Fruit fly (Drosophila melanogaster) whole organism, embryonic: Measurements from ENCODE around the gene prg.

ENCODE experiments used
- Atf6 ChIP-seq: fragments of 200-800 bp; sonication (Bioruptor generic); IDR thresholded peaks from 2 replicates; pipeline ENCODE4 v1.3.6; 2022; ENCODE audit warnings: missing biosample characterization, missing genetic modification characterization
- Bdp1 ChIP-seq: fragments of 200-800 bp; sonication (Bioruptor generic); optimal IDR thresholded peaks from 3 replicates; lab custom pipeline; 2016; ENCODE audit warnings: missing biosample characterization, missing genetic modification characterization
- CG10267 ChIP-seq: fragments of 200-800 bp; sonication (Bioruptor generic); optimal IDR thresholded peaks from 2 replicates; lab custom pipeline; 2018; ENCODE audit warnings: missing biosample characterization, mild to moderate bottlenecking, missing genetic modification characterization, moderate library complexity
- CG10366 ChIP-seq: fragments of 200-800 bp; sonication (Bioruptor generic); IDR thresholded peaks from 2 replicates; pipeline ENCODE4 v1.3.6; 2022; ENCODE audit warnings: missing biosample characterization, missing genetic modification characterization
- CG12236 ChIP-seq: fragments of 200-800 bp; sonication (Bioruptor generic); optimal IDR thresholded peaks from 2 replicates; lab custom pipeline; 2016; ENCODE audit warnings: missing biosample characterization, missing genetic modification characterization
- CG15269 ChIP-seq: fragments of 200-800 bp; sonication (Bioruptor generic); optimal IDR thresholded peaks from 2 replicates; lab custom pipeline; 2018; ENCODE audit warnings: missing biosample characterization, mild to moderate bottlenecking, missing genetic modification characterization, moderate library complexity
- CG15696 ChIP-seq: fragments of 200-800 bp; sonication (Bioruptor generic); optimal IDR thresholded peaks from 2 replicates; lab custom pipeline; 2019; ENCODE audit warnings: missing biosample characterization, mild to moderate bottlenecking, missing genetic modification characterization, moderate library complexity
- CG1602 ChIP-seq: fragments of 200-800 bp; sonication (Bioruptor generic); optimal IDR thresholded peaks from 3 replicates; lab custom pipeline; 2016; ENCODE audit warnings: missing biosample characterization, missing genetic modification characterization
- CG17328 ChIP-seq: fragments of 200-800 bp; sonication (Bioruptor generic); IDR thresholded peaks from 2 replicates; pipeline ENCODE4 v1.3.6; 2022; ENCODE audit warnings: missing biosample characterization, missing genetic modification characterization
- CG17361 ChIP-seq: fragments of 200-800 bp; sonication (Bioruptor generic); IDR thresholded peaks from 3 replicates; pipeline ENCODE4 v1.3.6; 2022; ENCODE audit warnings: missing biosample characterization, missing genetic modification characterization
- CG2678 ChIP-seq: fragments of 200-800 bp; sonication (Bioruptor generic); optimal IDR thresholded peaks from 3 replicates; lab custom pipeline; 2019; ENCODE audit warnings: missing biosample characterization, mild to moderate bottlenecking, missing genetic modification characterization, moderate library complexity
- CG2712 ChIP-seq: fragments of 200-800 bp; optimal IDR thresholded peaks from 3 replicates; lab custom pipeline; 2019; ENCODE audit warnings: missing biosample characterization, mild to moderate bottlenecking, missing genetic modification characterization, moderate library complexity
- CG31224 ChIP-seq: fragments of 200-800 bp; sonication (Bioruptor generic); IDR thresholded peaks from 2 replicates; pipeline ENCODE4 v1.3.6; 2022; ENCODE audit warnings: missing biosample characterization, missing genetic modification characterization
- CG33557 ChIP-seq: fragments of 200-800 bp; sonication (Bioruptor generic); optimal IDR thresholded peaks from 2 replicates; lab custom pipeline; 2019; ENCODE audit warnings: missing biosample characterization, mild to moderate bottlenecking, missing genetic modification characterization, moderate library complexity
- CG34224 ChIP-seq: fragments of 200-800 bp; sonication (Bioruptor generic); IDR thresholded peaks from 3 replicates; pipeline ENCODE4 v1.3.6; 2022; ENCODE audit warnings: missing biosample characterization, missing genetic modification characterization; ENCODE audit not compliant: partially characterized antibody
- CG6254 ChIP-seq: fragments of 200-800 bp; sonication (Bioruptor generic); optimal IDR thresholded peaks from 3 replicates; lab custom pipeline; 2017; ENCODE audit warnings: mild to moderate bottlenecking, missing biosample characterization, missing genetic modification reagents, missing genetic modification characterization
- CG7928 ChIP-seq: fragments of 200-800 bp; sonication (Bioruptor generic); optimal IDR thresholded peaks from 2 replicates; lab custom pipeline; 2017; ENCODE audit warnings: missing biosample characterization, mild to moderate bottlenecking, missing genetic modification characterization
- CG7987 ChIP-seq: fragments of 200-800 bp; sonication (Bioruptor generic); optimal IDR thresholded peaks from 2 replicates; lab custom pipeline; 2018; ENCODE audit warnings: missing biosample characterization, mild to moderate bottlenecking, missing genetic modification characterization, moderate library complexity
- CG9437 ChIP-seq: fragments of 200-800 bp; sonication (Bioruptor generic); optimal IDR thresholded peaks from 2 replicates; lab custom pipeline; 2018; ENCODE audit warnings: missing biosample characterization, mild to moderate bottlenecking, missing genetic modification characterization
- CG9727 ChIP-seq: fragments of 200-800 bp; sonication (Bioruptor generic); optimal IDR thresholded peaks from 3 replicates; lab custom pipeline; 2017; ENCODE audit warnings: missing biosample characterization, mild to moderate bottlenecking, missing genetic modification characterization
- D19A ChIP-seq: fragments of 200-800 bp; optimal IDR thresholded peaks from 3 replicates; lab custom pipeline; 2019; ENCODE audit warnings: missing biosample characterization, mild to moderate bottlenecking, missing genetic modification characterization, moderate library complexity
- Dbx ChIP-seq: fragments of 200-800 bp; sonication (Bioruptor generic); IDR thresholded peaks from 3 replicates; pipeline ENCODE4 v1.3.6; 2022; ENCODE audit warnings: missing biosample characterization, missing genetic modification characterization
- Dfd ChIP-seq, 2 experiments: fragments of >200 bp; optimal IDR thresholded peaks; 2 replicates each; lab custom pipeline; 2017; ENCODE audit warnings: missing biosample characterization in 2 of 2, missing genetic modification characterization in 2 of 2
- Dip3 ChIP-seq: fragments of 200-800 bp; sonication (Bioruptor generic); optimal IDR thresholded peaks from 3 replicates; lab custom pipeline; 2016; ENCODE audit warnings: missing biosample characterization, missing genetic modification characterization
- Drgx ChIP-seq: fragments of 200-800 bp; sonication (Bioruptor generic); IDR thresholded peaks from 2 replicates; pipeline ENCODE4 v1.3.6; 2022; ENCODE audit warnings: missing biosample characterization, missing genetic modification characterization
- Ets65A ChIP-seq: fragments of 200-800 bp; sonication (Bioruptor generic); peaks from one replicate; lab custom pipeline; 2016; ENCODE audit warnings: missing biosample characterization, missing genetic modification characterization
- H15 ChIP-seq: fragments of 200-800 bp; sonication (Bioruptor generic); IDR thresholded peaks from 3 replicates; pipeline ENCODE4 v1.3.6; 2022; ENCODE audit warnings: missing biosample characterization, missing genetic modification characterization
- HLH54F ChIP-seq: fragments of 200-800 bp; sonication (Bioruptor generic); optimal IDR thresholded peaks from 3 replicates; lab custom pipeline; 2016; ENCODE audit warnings: missing biosample characterization, missing genetic modification characterization
- Hand ChIP-seq: fragments of 200-800 bp; sonication (Bioruptor generic); optimal IDR thresholded peaks from 2 replicates; lab custom pipeline; 2017; ENCODE audit warnings: mild to moderate bottlenecking, missing biosample characterization, missing genetic modification reagents, missing genetic modification characterization
- Hey ChIP-seq: fragments of 200-800 bp; sonication (Bioruptor generic); optimal IDR thresholded peaks from 3 replicates; lab custom pipeline; 2018; ENCODE audit warnings: missing biosample characterization, mild to moderate bottlenecking, missing genetic modification characterization
- Hr78 ChIP-seq, 2 experiments: fragments of 200-800 bp in 1 of 2; fragments of >200 bp in 1 of 2; sonication (Bioruptor generic) in 1 of 2; optimal IDR thresholded peaks; 2 replicates each; lab custom pipeline; 2017 to 2019; ENCODE audit warnings: missing biosample characterization in 2 of 2, missing genetic modification characterization in 2 of 2, mild to moderate bottlenecking in 1 of 2, moderate library complexity in 1 of 2
- Lpt ChIP-seq: fragments of >200 bp; optimal IDR thresholded peaks from 2 replicates; lab custom pipeline; 2018; ENCODE audit warnings: missing biosample characterization, missing genetic modification characterization
- Med ChIP-seq: fragments of 200-800 bp; sonication (Bioruptor generic); peaks from one replicate; lab custom pipeline; 2016; ENCODE audit warnings: missing biosample characterization, missing genetic modification characterization, mild to moderate bottlenecking, inconsistent platforms, moderate library complexity
- TFAM ChIP-seq: fragments of 200-800 bp; sonication (Bioruptor generic); optimal IDR thresholded peaks from 2 replicates; lab custom pipeline; 2017; ENCODE audit warnings: missing biosample characterization, missing genetic modification characterization, inconsistent platforms
- Vsx1 ChIP-seq: fragments of 200-800 bp; sonication (Bioruptor generic); optimal IDR thresholded peaks from 2 replicates; lab custom pipeline; 2017; ENCODE audit warnings: missing biosample characterization, mild to moderate bottlenecking, missing genetic modification characterization, missing genetic modification reagents
- aop ChIP-seq: fragments of 200-800 bp; sonication (Bioruptor generic); IDR thresholded peaks from 2 replicates; pipeline ENCODE4 v1.3.6; 2022; ENCODE audit warnings: missing biosample characterization, missing genetic modification characterization
- bbx ChIP-seq: fragments of 200-800 bp; sonication (Bioruptor generic); IDR thresholded peaks from 2 replicates; pipeline ENCODE4 v1.3.6; 2022; ENCODE audit warnings: missing biosample characterization, missing genetic modification characterization; ENCODE audit not compliant: partially characterized antibody
- bigmax ChIP-seq: fragments of 200-800 bp; sonication (Bioruptor generic); optimal IDR thresholded peaks from 2 replicates; lab custom pipeline; 2018; ENCODE audit warnings: missing biosample characterization, mild to moderate bottlenecking, missing genetic modification characterization
- cas ChIP-seq: fragments of 200-800 bp; sonication (Bioruptor generic); IDR thresholded peaks from 2 replicates; pipeline ENCODE4 v1.3.6; 2022; ENCODE audit warnings: missing biosample characterization, missing genetic modification characterization
- chm ChIP-seq: fragments of 200-800 bp; sonication (Bioruptor generic); IDR thresholded peaks from 2 replicates; pipeline ENCODE4 v1.3.6; 2022; ENCODE audit warnings: missing biosample characterization, missing genetic modification characterization
- danr ChIP-seq: fragments of 200-800 bp; sonication (Bioruptor generic); IDR thresholded peaks from 2 replicates; pipeline ENCODE4 v1.3.6; 2022; ENCODE audit warnings: missing biosample characterization, missing genetic modification characterization
- dimm ChIP-seq: fragments of 200-800 bp; sonication (Bioruptor generic); IDR thresholded peaks from 2 replicates; pipeline ENCODE4 v1.3.6; 2022; ENCODE audit warnings: missing biosample characterization, missing genetic modification characterization
- inv ChIP-seq: fragments of 200-800 bp; sonication (Bioruptor generic); IDR thresholded peaks from 2 replicates; pipeline ENCODE4 v1.3.6; 2022; ENCODE audit warnings: missing biosample characterization, missing genetic modification characterization; ENCODE audit not compliant: partially characterized antibody
- maf-S ChIP-seq: fragments of 200-800 bp; sonication (Bioruptor generic); optimal IDR thresholded peaks from 2 replicates; lab custom pipeline; 2016; ENCODE audit warnings: missing biosample characterization, missing genetic modification characterization
- odd ChIP-seq: fragments of 200-800 bp; sonication (Bioruptor generic); optimal IDR thresholded peaks from 2 replicates; lab custom pipeline; 2017; ENCODE audit warnings: missing biosample characterization, mild to moderate bottlenecking, missing genetic modification characterization
- p53 ChIP-seq: fragments of 200-800 bp; sonication (Bioruptor generic); optimal IDR thresholded peaks from 2 replicates; lab custom pipeline; 2016; ENCODE audit warnings: missing biosample characterization, missing genetic modification characterization
- pb ChIP-seq: fragments of 200-800 bp; sonication (Bioruptor generic); optimal IDR thresholded peaks from 3 replicates; lab custom pipeline; 2016; ENCODE audit warnings: missing biosample characterization, missing genetic modification characterization
- rib ChIP-seq: fragments of 200-800 bp; sonication (Bioruptor generic); IDR thresholded peaks from 2 replicates; pipeline ENCODE4 v1.3.6; 2022; ENCODE audit warnings: missing biosample characterization, missing genetic modification characterization
- sima ChIP-seq: fragments of 200-800 bp; sonication (Bioruptor generic); optimal IDR thresholded peaks from 2 replicates; lab custom pipeline; 2016; ENCODE audit warnings: missing biosample characterization, missing genetic modification characterization
- sqz ChIP-seq: fragments of 200-800 bp; sonication (Bioruptor generic); optimal IDR thresholded peaks from 3 replicates; lab custom pipeline; 2018; ENCODE audit warnings: missing biosample characterization, mild to moderate bottlenecking, missing genetic modification characterization
- sr ChIP-seq: fragments of 200-800 bp; sonication (Bioruptor generic); IDR thresholded peaks from 3 replicates; pipeline ENCODE4 v1.3.6; 2022; ENCODE audit warnings: missing biosample characterization, missing genetic modification characterization

Gene prg

dm6 chr2L:8423460-8424089 lies 40.7 kb upstream of the prg start (continued):
- no peak for TF ChIP-seq Drgx (GFP tag; lab: Robert Waterston, UW)
- no peak for TF ChIP-seq cas
- no peak for TF ChIP-seq CG9437 (GFP tag; lab: Kevin White, UChicago)
- TF ChIP-seq CG12236: no peak
- peak; percentile 44 for TF ChIP-seq Med (GFP tag; lab: Kevin White, UChicago)
- no peak for TF ChIP-seq Ets65A
- no peak for TF ChIP-seq chm (GFP tag; lab: Robert Waterston, UW)
- TF ChIP-seq HLH54F: no peak
- TF ChIP-seq Dip3 (GFP tag; lab: Kevin White, UChicago): no peak
- peak; percentile 36 for TF ChIP-seq CG2678
- TF ChIP-seq maf-S (GFP tag; lab: Kevin White, UChicago): no peak
- TF ChIP-seq CG17361 (GFP tag; lab: Robert Waterston, UW): peak; percentile 44; the same call in 2 of the 3 replicates
- TF ChIP-seq pb (GFP tag; lab: Kevin White, UChicago): no peak
- no peak for TF ChIP-seq CG7928 (GFP tag; lab: Kevin White, UChicago)
- TF ChIP-seq danr (GFP tag; lab: Robert Waterston, UW): no peak
- TF ChIP-seq CG34224 (GFP tag; lab: Robert Waterston, UW): no peak
- TF ChIP-seq bbx (GFP tag; lab: Robert Waterston, UW): no peak
- TF ChIP-seq CG15269 (tag; lab: Kevin White, UChicago): no peak
- no peak for TF ChIP-seq sima (GFP tag; lab: Kevin White, UChicago)
- no peak for TF ChIP-seq p53 (GFP tag; lab: Kevin White, UChicago)
- no peak for TF ChIP-seq inv (GFP tag; lab: Robert Waterston, UW)
- no peak for TF ChIP-seq CG10366 (GFP tag; lab: Robert Waterston, UW)
- no peak for TF ChIP-seq CG7987 (GFP tag; lab: Kevin White, UChicago)
- TF ChIP-seq Dfd (GFP tag; optimal IDR thresholded peaks at IDR 0.05; lab: Kevin White, UChicago): no peak
- TF ChIP-seq Vsx1 (GFP tag; lab: Kevin White, UChicago): no peak
- no peak for TF ChIP-seq Atf6
- no peak for TF ChIP-seq aop (GFP tag; lab: Robert Waterston, UW)
- no peak for TF ChIP-seq bigmax (GFP tag; lab: Kevin White, UChicago)
- TF ChIP-seq CG6254 (GFP tag; lab: Kevin White, UChicago): no peak
- no peak for TF ChIP-seq TFAM (GFP tag; lab: Kevin White, UChicago)
- peak; percentile 29 for TF ChIP-seq CG33557 (GFP tag; lab: Kevin White, UChicago)
- TF ChIP-seq Dbx (GFP tag; lab: Robert Waterston, UW): no peak
- TF ChIP-seq odd (GFP tag; lab: Kevin White, UChicago): no peak
- TF ChIP-seq Hey (tag; lab: Kevin White, UChicago): no peak
- TF ChIP-seq dimm (GFP tag; lab: Robert Waterston, UW): no peak
- no peak for TF ChIP-seq Hr78 (GFP tag; optimal IDR thresholded peaks at IDR 0.05; lab: Kevin White, UChicago)
- no peak for TF ChIP-seq Bdp1 (GFP tag; lab: Kevin White, UChicago)
- peak; percentile 15 for TF ChIP-seq CG9727 (GFP tag; lab: Kevin White, UChicago)
- no peak for TF ChIP-seq H15
- no peak for TF ChIP-seq sqz (GFP tag; lab: Kevin White, UChicago)
- no peak for TF ChIP-seq rib
- no peak for TF ChIP-seq CG10267
- TF ChIP-seq CG1602 (GFP tag; lab: Kevin White, UChicago): peak; percentile 33
- peak; percentile 47 for TF ChIP-seq CG2712
- TF ChIP-seq Lpt (GFP tag; lab: Kevin White, UChicago): no peak
- no peak for TF ChIP-seq CG17328 (GFP tag; lab: Robert Waterston, UW)
- TF ChIP-seq CG15696: no peak
- TF ChIP-seq Hand (GFP tag; lab: Kevin White, UChicago): no peak
- no peak for TF ChIP-seq CG31224 (GFP tag; lab: Robert Waterston, UW)
- peak; percentile 40 for TF ChIP-seq D19A (tag; lab: Kevin White, UChicago)
- no peak for TF ChIP-seq sr
